Worm (Caenorhabditis elegans): ENCODE measurements around the gene athp-1.

Gene athp-1

DNA sequence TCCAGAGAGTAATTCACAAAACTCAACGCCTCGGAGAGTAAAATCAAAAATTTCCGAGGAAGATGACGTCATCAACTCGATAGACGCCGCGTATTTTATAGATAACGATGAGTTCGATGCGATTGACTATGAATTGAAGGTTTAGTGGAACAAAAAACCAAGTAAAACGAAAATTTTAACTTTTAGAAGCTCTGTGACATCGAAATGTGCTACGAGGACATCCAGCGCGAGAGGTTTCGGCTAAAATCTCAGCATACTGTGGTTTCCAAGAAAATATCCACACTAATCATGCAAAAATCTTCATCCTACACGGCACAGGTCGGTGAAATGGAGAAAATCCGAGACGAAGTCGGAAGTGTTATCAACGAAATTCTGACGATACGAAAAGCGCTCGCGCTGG, 12.0 kb upstream of the athp-1 start:
- TF ChIP-seq fkh-10 (GFP tag; optimal IDR thresholded peaks at IDR 0.05) (no peak), sox-4 (tag; optimal IDR thresholded peaks at IDR 0.05) (no peak), rnt-1 (tag; optimal IDR thresholded peaks at IDR 0.05) (no peak), ahr-1 (tag; optimal IDR thresholded peaks at IDR 0.05) (no peak), gmeb-2 (tag; optimal IDR thresholded peaks at IDR 0.05) (no peak), ztf-16 (tag; optimal IDR thresholded peaks at IDR 0.05) (no peak), dve-1 (tag; optimal IDR thresholded peaks at IDR 0.05) (no peak), ceh-34 (tag; optimal IDR thresholded peaks at IDR 0.05) (no peak), npax-4 (tag; optimal IDR thresholded peaks at IDR 0.05) (no peak), elt-2 (tag; optimal IDR thresholded peaks at IDR 0.05) (no peak), elt-4 (tag; optimal IDR thresholded peaks at IDR 0.05) (no peak), ceh-2 (tag; optimal IDR thresholded peaks at IDR 0.05) (no peak), pros-1 (tag; optimal IDR thresholded peaks at IDR 0.05) (no peak), ceh-24 (tag; optimal IDR thresholded peaks at IDR 0.05) (no peak), che-1 (tag; optimal IDR thresholded peaks at IDR 0.05) (no peak), zip-5 (tag; optimal IDR thresholded peaks at IDR 0.05) (no peak), unc-86 (tag; optimal IDR thresholded peaks at IDR 0.05) (no peak), sdc-2 (tag; optimal IDR thresholded peaks at IDR 0.05) (no peak), nhr-11 (tag; optimal IDR thresholded peaks at IDR 0.05) (no peak), ceh-9 (tag; optimal IDR thresholded peaks at IDR 0.05) (no peak)

DNA sequence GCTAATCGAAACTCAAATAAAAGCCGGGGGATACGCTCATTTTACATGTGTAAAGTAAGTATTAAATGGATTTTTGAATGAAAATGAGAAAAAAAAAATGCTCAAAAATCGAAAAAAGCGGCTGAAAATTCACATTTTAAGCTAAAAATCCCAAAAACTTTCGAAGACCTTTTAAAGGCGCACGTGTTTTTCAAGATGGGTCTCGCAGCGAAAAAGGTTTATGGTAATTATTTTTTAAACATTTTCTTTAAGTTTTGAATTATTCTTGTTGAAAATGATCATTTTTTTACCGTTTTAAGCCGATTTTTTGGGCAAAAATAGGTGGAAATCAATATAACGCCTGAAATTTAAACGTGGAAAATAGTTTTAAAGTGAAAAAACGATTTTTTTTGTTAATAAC, 11.4 kb upstream of the athp-1 start:
- TF ChIP-seq rnt-1 (tag; optimal IDR thresholded peaks at IDR 0.05): no peak
- TF ChIP-seq pha-4 (tag; optimal IDR thresholded peaks at IDR 0.05): no peak
- TF ChIP-seq ceh-22 (tag; optimal IDR thresholded peaks at IDR 0.05): no peak
- no peak for TF ChIP-seq ceh-2 (tag; optimal IDR thresholded peaks at IDR 0.05)
- TF ChIP-seq F13H6.1 (tag; optimal IDR thresholded peaks at IDR 0.05): no peak
- no peak for TF ChIP-seq T23F11.4 (GFP tag; optimal IDR thresholded peaks at IDR 0.05)

DNA sequence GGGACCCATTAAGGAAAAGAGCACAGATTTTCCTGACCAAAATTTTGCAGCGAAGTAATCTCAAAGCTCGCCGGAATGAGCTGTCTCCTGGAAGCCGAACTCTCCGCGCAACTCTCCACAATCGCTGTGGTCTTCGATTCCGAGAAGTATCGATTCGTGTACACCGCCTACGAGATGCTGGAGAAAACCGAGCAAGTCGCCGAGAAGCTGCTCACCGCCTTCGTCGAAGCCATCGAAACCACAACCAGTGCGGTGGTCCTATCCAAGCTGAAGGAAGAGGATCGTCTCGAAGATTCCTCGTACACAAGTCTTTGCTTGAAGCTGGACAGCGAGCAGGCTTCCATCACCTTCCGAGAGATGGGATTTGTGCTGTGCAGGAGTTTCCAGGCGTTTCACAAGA, 10.8 kb upstream of the athp-1 start:
- TF ChIP-seq ceh-9 (tag; optimal IDR thresholded peaks at IDR 0.05) (no peak), F13H6.1 (tag; optimal IDR thresholded peaks at IDR 0.05) (no peak), nhr-232 (tag; optimal IDR thresholded peaks at IDR 0.05) (no peak), ref-2 (tag; optimal IDR thresholded peaks at IDR 0.05) (no peak), pqm-1 (tag; optimal IDR thresholded peaks at IDR 0.05) (no peak), gmeb-2 (tag; optimal IDR thresholded peaks at IDR 0.05) (no peak)

DNA sequence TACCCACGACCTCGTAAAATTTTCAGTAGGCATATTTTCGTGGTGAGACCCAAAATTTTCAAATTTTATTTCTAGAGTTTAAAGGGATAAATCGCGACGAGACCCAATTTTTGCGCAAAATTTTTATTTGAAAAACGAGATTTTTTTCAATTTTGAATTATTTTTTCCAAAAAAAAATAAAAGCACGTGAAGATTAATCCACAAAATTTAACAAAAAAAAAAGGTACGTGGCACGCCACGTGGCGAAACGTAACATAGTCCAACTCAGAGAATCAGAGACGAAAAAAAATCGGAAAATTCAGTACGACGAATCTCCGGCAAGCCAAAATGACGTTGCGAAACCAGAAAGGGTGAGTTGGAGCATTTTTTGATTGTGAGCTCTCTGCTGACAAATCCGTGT, 6.4 kb upstream of the athp-1 start, which contains the start of gene C44B9.2:
TSS of gene C44B9.2 (plus strand) at position 301 of the 400 bp plus-strand sequence.
- TF ChIP-seq lin-11 (tag; optimal IDR thresholded peaks at IDR 0.05): no peak
- TF ChIP-seq ceh-2 (tag; optimal IDR thresholded peaks at IDR 0.05): no peak
- no peak for TF ChIP-seq pqm-1 (tag; optimal IDR thresholded peaks at IDR 0.05)
- no peak for TF ChIP-seq dmd-4 (tag; optimal IDR thresholded peaks at IDR 0.05; ENCODE audit: borderline replicate concordance)
- no peak for TF ChIP-seq unc-86 (tag; optimal IDR thresholded peaks at IDR 0.05)
- no peak for TF ChIP-seq che-1 (tag; optimal IDR thresholded peaks at IDR 0.05)
- TF ChIP-seq hlh-13 (GFP tag; optimal IDR thresholded peaks at IDR 0.05): no peak
- no peak for TF ChIP-seq hlh-30 (tag; optimal IDR thresholded peaks at IDR 0.05; ENCODE audit: insufficient read depth)
- TF ChIP-seq ceh-34 (tag; optimal IDR thresholded peaks at IDR 0.05): no peak
- TF ChIP-seq ceh-19 (GFP tag; optimal IDR thresholded peaks at IDR 0.05): no peak
- no peak for TF ChIP-seq C08G9.2 (tag; optimal IDR thresholded peaks at IDR 0.05)
- TF ChIP-seq ahr-1 (tag; optimal IDR thresholded peaks at IDR 0.05): no peak
- TF ChIP-seq ceh-6 (GFP tag; optimal IDR thresholded peaks at IDR 0.05): no peak
- TF ChIP-seq nhr-232 (tag; optimal IDR thresholded peaks at IDR 0.05): no peak
- TF ChIP-seq mec-3 (tag; optimal IDR thresholded peaks at IDR 0.05; ENCODE audit: borderline replicate concordance): no peak
- TF ChIP-seq pag-3 (tag; optimal IDR thresholded peaks at IDR 0.05; ENCODE audit: borderline replicate concordance): no peak
- no peak for TF ChIP-seq hlh-15 (tag; optimal IDR thresholded peaks at IDR 0.05)
- no peak for TF ChIP-seq ets-4 (tag; optimal IDR thresholded peaks at IDR 0.05)
- TF ChIP-seq gmeb-2 (tag; optimal IDR thresholded peaks at IDR 0.05): no peak
- TF ChIP-seq nhr-11 (tag; optimal IDR thresholded peaks at IDR 0.05): no peak
